Worm (Caenorhabditis elegans) whole organism, L1 larva: ENCODE measurements around the gene ZK643.5.
A peak's percentile ranks its signal among the peaks of the same experiment; 100 is the strongest.

Experiments
- C16A3.4 ChIP-seq: fragments of 150-350 bp; optimal IDR thresholded peaks from 2 replicates; lab custom pipeline; 2014; ENCODE audit warnings: missing biosample characterization, missing genetic modification characterization
- C34B4.2 ChIP-seq: sonication (generic microtip); optimal IDR thresholded peaks from 2 replicates; lab custom pipeline; 2017; ENCODE audit warnings: mild to moderate bottlenecking, missing genetic modification characterization, missing compliant biosample characterization
- F16B12.6 ChIP-seq: fragments of 150-350 bp; optimal IDR thresholded peaks from 2 replicates; lab custom pipeline; 2014; ENCODE audit warnings: missing biosample characterization, missing genetic modification characterization
- aly-2 ChIP-seq: fragments of 150-350 bp; optimal IDR thresholded peaks from 2 replicates; lab custom pipeline; 2014; ENCODE audit warnings: missing biosample characterization, missing genetic modification characterization
- ama-1 ChIP-seq: fragments of 150-350 bp; optimal IDR thresholded peaks from 2 replicates; lab custom pipeline; 2014
- blmp-1 ChIP-seq: fragments of 150-350 bp; optimal IDR thresholded peaks from 2 replicates; lab custom pipeline; 2014; ENCODE audit warnings: missing biosample characterization, missing genetic modification characterization
- ceh-63 ChIP-seq: fragments of 200-800 bp; sonication (Bioruptor generic); optimal IDR thresholded peaks from 2 replicates; lab custom pipeline; 2018; ENCODE audit warnings: mild to moderate bottlenecking, missing genetic modification characterization, missing compliant biosample characterization
- ceh-88 ChIP-seq: fragments of 200-800 bp; sonication (Bioruptor generic); IDR thresholded peaks from 2 replicates; pipeline ENCODE4 v1.3.6; 2022; ENCODE audit warnings: missing genetic modification characterization, missing compliant biosample characterization
- ceh-90 ChIP-seq: sonication (generic microtip); optimal IDR thresholded peaks from 2 replicates; lab custom pipeline; 2016; ENCODE audit warnings: missing genetic modification characterization, missing compliant biosample characterization
- dsc-1 ChIP-seq: sonication (generic microtip); optimal IDR thresholded peaks from 2 replicates; lab custom pipeline; 2016; ENCODE audit warnings: mild to moderate bottlenecking, missing genetic modification characterization, missing compliant biosample characterization
- efl-1 ChIP-seq, 4 experiments: fragments of 150-350 bp; optimal IDR thresholded peaks in 3 of 4; peaks in 1 of 4; 1 replicate in 1 of 4; 2 replicates in 3 of 4; lab custom pipeline; 2014; ENCODE audit warnings: missing biosample characterization in 2 of 4, missing genetic modification characterization in 2 of 4, missing genetic modification reagents in 2 of 4
- egl-13 ChIP-seq: sonication (generic microtip); optimal IDR thresholded peaks from 2 replicates; lab custom pipeline; 2016; ENCODE audit warnings: missing genotype, missing genetic modification reagents, missing genetic modification characterization, missing compliant biosample characterization
- egl-27 ChIP-seq, 2 experiments: fragments of 150-350 bp in 1 of 2; sonication (generic microtip); optimal IDR thresholded peaks; 3 replicates each; lab custom pipeline; 2017 to 2018; ENCODE audit warnings: missing biosample characterization in 2 of 2, missing genetic modification characterization in 2 of 2, missing genetic modification reagents in 2 of 2
- fkh-10 ChIP-seq: sonication (generic microtip); optimal IDR thresholded peaks from 2 replicates; lab custom pipeline; 2017; ENCODE audit warnings: missing biosample characterization, missing genetic modification reagents, missing genetic modification characterization
- fkh-8 ChIP-seq: sonication (generic microtip); optimal IDR thresholded peaks from 2 replicates; lab custom pipeline; 2016; ENCODE audit warnings: mild to moderate bottlenecking, missing genetic modification characterization, missing compliant biosample characterization
- grh-1 ChIP-seq: fragments of 200-800 bp; sonication (Bioruptor generic); IDR thresholded peaks from 2 replicates; pipeline ENCODE4 v1.3.6; 2022; ENCODE audit warnings: missing genetic modification reagents, missing genetic modification characterization, missing compliant biosample characterization
- hlh-17 ChIP-seq: fragments of 200-800 bp; sonication (Bioruptor generic); optimal IDR thresholded peaks from 2 replicates; lab custom pipeline; 2018; ENCODE audit warnings: missing genetic modification characterization, mild to moderate bottlenecking, missing compliant biosample characterization, moderate library complexity, borderline replicate concordance
- lin-13 ChIP-seq: fragments of 150-350 bp; optimal IDR thresholded peaks from 2 replicates; lab custom pipeline; 2014; ENCODE audit warnings: missing biosample characterization, missing genetic modification reagents, missing genetic modification characterization
- lin-14 ChIP-seq: fragments of 200-800 bp; sonication (Bioruptor generic); optimal IDR thresholded peaks from 2 replicates; lab custom pipeline; 2018; ENCODE audit warnings: mild to moderate bottlenecking, missing genetic modification characterization, moderate library complexity, missing compliant biosample characterization
- lin-35 ChIP-seq, 2 experiments: fragments of 150-350 bp; optimal IDR thresholded peaks; 2 replicates each; lab custom pipeline; 2014; ENCODE audit warnings: missing biosample characterization in 2 of 2, missing genetic modification characterization in 2 of 2, missing genetic modification reagents in 2 of 2
- mef-2 ChIP-seq: fragments of 150-350 bp; optimal IDR thresholded peaks from 2 replicates; lab custom pipeline; 2014; ENCODE audit warnings: missing biosample characterization, missing genetic modification characterization
- mep-1 ChIP-seq: fragments of 150-350 bp; optimal IDR thresholded peaks from 2 replicates; lab custom pipeline; 2014; ENCODE audit warnings: missing biosample characterization, missing genetic modification characterization
- nhr-237 ChIP-seq: fragments of 150-350 bp; optimal IDR thresholded peaks from 2 replicates; lab custom pipeline; 2014; ENCODE audit warnings: missing biosample characterization, missing genetic modification characterization
- nhr-71 ChIP-seq: sonication (generic microtip); optimal IDR thresholded peaks from 2 replicates; lab custom pipeline; 2016; ENCODE audit warnings: mild to moderate bottlenecking, missing genetic modification characterization, moderate library complexity, missing compliant biosample characterization
- nhr-76 ChIP-seq: sonication (generic microtip); optimal IDR thresholded peaks from 2 replicates; lab custom pipeline; 2017; ENCODE audit warnings: missing biosample characterization, missing genetic modification characterization
- nhr-90 ChIP-seq: sonication (generic microtip); optimal IDR thresholded peaks from 2 replicates; lab custom pipeline; 2016; ENCODE audit warnings: mild to moderate bottlenecking, missing genetic modification characterization, missing compliant biosample characterization; ENCODE audit not compliant: poor library complexity
- skn-1 ChIP-seq: fragments of 150-350 bp; optimal IDR thresholded peaks from 2 replicates; lab custom pipeline; 2014; ENCODE audit warnings: missing biosample characterization, missing genetic modification characterization
- sox-4 ChIP-seq: sonication (generic microtip); optimal IDR thresholded peaks from 2 replicates; lab custom pipeline; 2016; ENCODE audit warnings: missing genetic modification characterization, missing compliant biosample characterization
- tbx-2 ChIP-seq: sonication (generic microtip); optimal IDR thresholded peaks from 2 replicates; lab custom pipeline; 2016; ENCODE audit warnings: missing genetic modification characterization, missing compliant biosample characterization
- unc-86 ChIP-seq: sonication (generic microtip); optimal IDR thresholded peaks from 2 replicates; lab custom pipeline; 2016; ENCODE audit warnings: missing genetic modification characterization, missing compliant biosample characterization
- ztf-11 ChIP-seq, 2 experiments: sonication (generic microtip); optimal IDR thresholded peaks; 2 replicates each; lab custom pipeline; 2016 to 2017; ENCODE audit warnings: missing genetic modification characterization in 2 of 2, missing biosample characterization in 1 of 2, missing compliant biosample characterization in 1 of 2
- ztf-4 ChIP-seq: fragments of 150-350 bp; optimal IDR thresholded peaks from 2 replicates; lab custom pipeline; 2014; ENCODE audit warnings: missing biosample characterization, missing genetic modification characterization

ZK643.5 gene

DNA sequence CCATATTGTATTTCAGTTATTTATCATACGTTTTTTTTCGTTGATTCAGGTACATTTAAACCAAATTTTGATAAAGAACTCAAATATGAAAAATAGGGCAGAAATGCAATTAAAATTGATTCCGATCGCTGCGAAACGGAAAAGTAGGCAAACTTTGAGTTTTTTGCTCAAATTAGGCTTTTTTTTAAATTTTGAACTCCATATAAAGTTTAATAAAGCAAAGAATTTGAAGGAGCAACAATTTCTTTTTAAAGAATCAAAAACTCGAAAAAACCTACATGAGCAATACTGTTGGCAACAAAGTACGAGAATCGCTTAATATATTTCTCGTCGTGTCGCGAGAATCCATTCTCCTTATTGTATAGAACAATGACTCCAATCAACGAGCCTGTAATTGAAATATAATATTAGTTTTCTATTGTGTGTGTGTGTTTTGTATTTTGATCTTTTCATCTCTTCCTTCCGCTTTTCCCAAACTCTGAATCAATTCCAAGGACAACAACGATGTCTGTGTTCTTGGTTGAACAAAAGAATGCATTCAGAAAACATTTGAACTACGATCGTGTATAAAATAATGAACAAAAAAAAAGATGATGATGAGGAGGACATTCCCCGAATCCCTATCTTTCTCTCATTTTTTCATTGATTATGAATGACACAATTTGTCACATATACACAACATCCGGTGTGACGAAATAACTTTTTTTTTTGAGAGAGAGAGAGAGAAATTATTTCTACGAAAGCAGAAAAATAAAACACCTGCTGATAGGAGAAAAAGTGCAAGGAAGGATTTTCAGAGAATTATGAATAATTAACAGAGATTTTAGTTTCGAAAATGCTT, 22.7 kb upstream of the ZK643.5 start:
- TF ChIP-seq lin-13 (GFP tag; lab: Kevin White, UChicago) (no peak), skn-1 (tag; lab: Kevin White, UChicago) (peak; percentile 18), blmp-1 (tag; lab: Kevin White, UChicago) (peak; percentile 17), mep-1 (tag; lab: Kevin White, UChicago) (peak; percentile 13), grh-1 (GFP tag; lab: Robert Waterston, UW) (no peak), C34B4.2 (tag; lab: Kevin White, UChicago) (no peak), aly-2 (tag; lab: Kevin White, UChicago) (no peak), unc-86 (peak; percentile 16), efl-1 (optimal IDR thresholded peaks at IDR 0.05; lab: Kevin White, UChicago) (no peak), efl-1 (GFP tag; optimal IDR thresholded peaks at IDR 0.05 in 1 of 2; lab: Kevin White, UChicago) (peak in 1 of 2 experiments; percentile 75), nhr-90 (tag; lab: Kevin White, UChicago) (peak; percentile 20), fkh-8 (peak; percentile 53), dsc-1 (tag; lab: Kevin White, UChicago) (peak; percentile 25), ceh-88 (no peak), F16B12.6 (tag; lab: Kevin White, UChicago) (no peak), lin-14 (GFP tag; lab: Kevin White, UChicago) (peak; percentile 47), ama-1 (no peak), nhr-71 (tag; lab: Kevin White, UChicago) (peak; percentile 61), egl-13 (tag; lab: Kevin White, UChicago) (no peak)

DNA sequence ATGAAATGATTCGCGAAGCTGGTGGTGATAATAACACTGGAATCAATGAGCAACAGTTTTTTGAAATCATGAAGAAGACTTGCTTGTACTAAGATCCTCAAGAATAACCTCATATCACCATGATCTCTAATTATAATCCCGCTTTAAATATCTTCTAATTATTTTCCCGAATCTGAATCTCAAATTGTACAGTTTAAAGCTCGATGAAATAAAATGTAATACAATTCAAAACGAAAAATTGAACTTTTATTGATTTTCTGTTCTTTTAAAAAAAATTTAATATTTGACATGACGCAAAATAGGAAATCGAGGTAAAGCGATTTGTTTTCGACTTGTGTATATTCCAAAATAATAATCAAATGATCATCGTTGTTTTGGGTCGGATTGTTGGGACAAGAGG, 18.8 kb upstream of the ZK643.5 start:
- no peak for TF ChIP-seq nhr-76
- TF ChIP-seq nhr-71 (tag; lab: Kevin White, UChicago), result peak; percentile 19
- peak; percentile 28 for TF ChIP-seq blmp-1 (tag; lab: Kevin White, UChicago)
- no peak for TF ChIP-seq sox-4 (tag; lab: Kevin White, UChicago)
- TF ChIP-seq, all 84 proteins: peak for 2

DNA sequence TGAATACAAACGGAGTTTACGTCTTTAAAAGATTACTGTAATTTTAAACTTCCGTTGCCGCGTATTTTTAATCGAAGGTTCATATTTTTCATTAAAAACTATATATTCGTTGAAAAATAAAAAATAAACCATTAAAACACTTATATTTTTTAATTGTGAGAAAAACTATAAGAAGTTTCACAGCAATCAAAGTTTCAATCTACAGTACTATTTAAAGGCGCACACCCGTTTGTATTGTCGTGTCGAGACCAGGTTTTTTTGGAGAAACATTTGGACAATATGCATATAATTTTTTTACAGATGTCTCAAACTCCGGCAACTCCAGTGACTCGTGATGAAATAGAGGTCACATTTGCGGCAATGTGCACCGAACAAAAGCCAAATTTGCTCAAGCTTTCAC, 17.8 kb upstream of the ZK643.5 start, which contains the start of gene R08D7.5:
TSS of gene R08D7.5 (plus strand) at position 301 of the 400 bp plus-strand sequence.
- no peak for TF ChIP-seq C16A3.4
- no peak for TF ChIP-seq blmp-1 (tag; lab: Kevin White, UChicago)
- no peak for TF ChIP-seq mef-2 (tag; lab: Kevin White, UChicago)
- no peak for TF ChIP-seq hlh-17 (GFP tag; lab: Kevin White, UChicago)
- no peak for TF ChIP-seq ceh-90
- no peak for TF ChIP-seq sox-4 (tag; lab: Kevin White, UChicago)
- no peak for TF ChIP-seq ama-1
- TF ChIP-seq ztf-4 (tag; lab: Kevin White, UChicago), result no peak
- no peak for TF ChIP-seq ceh-63 (GFP tag; lab: Kevin White, UChicago)

DNA sequence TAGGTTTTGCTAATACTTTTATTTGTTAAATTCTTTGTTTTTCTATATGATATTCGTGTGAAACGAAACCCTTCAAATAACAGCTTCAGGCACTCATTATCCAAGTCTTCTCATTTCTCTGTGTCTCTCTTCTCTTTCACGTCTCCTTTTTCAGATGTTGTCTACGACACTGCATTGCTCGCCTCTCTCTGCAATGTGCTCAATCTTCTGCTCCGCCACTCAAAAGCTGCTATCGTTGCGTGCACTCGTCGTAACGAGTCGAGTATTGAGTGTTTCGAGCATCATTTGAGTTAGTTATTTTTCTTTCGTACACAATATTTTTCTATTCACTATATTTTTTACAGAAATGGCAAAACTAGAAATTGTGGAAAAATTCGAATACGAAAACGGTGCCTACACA, 17.2 kb upstream of the ZK643.5 start:
- TF ChIP-seq fkh-10 (GFP tag; lab: Kevin White, UChicago) (peak; percentile 24), nhr-237 (tag; lab: Kevin White, UChicago) (no peak), lin-35 (GFP tag; optimal IDR thresholded peaks at IDR 0.05; lab: Kevin White, UChicago) (no peak), efl-1 (optimal IDR thresholded peaks at IDR 0.05; lab: Kevin White, UChicago) (no peak), efl-1 (GFP tag; optimal IDR thresholded peaks at IDR 0.05 in 1 of 2; lab: Kevin White, UChicago) (peak in 1 of 2 experiments; percentile 55), tbx-2 (tag; lab: Kevin White, UChicago) (no peak), C34B4.2 (tag; lab: Kevin White, UChicago) (no peak), hlh-17 (GFP tag; lab: Kevin White, UChicago) (no peak), egl-27 (tag; optimal IDR thresholded peaks at IDR 0.05; lab: Kevin White, UChicago) (no peak), lin-14 (GFP tag; lab: Kevin White, UChicago) (peak; percentile 56), ztf-11 (tag; optimal IDR thresholded peaks at IDR 0.05; lab: Kevin White, UChicago) (no peak)
